Worm (Caenorhabditis elegans) whole organism, mixed stage, embryonic: ENCODE measurements around the gene ncx-2.

ENCODE experiments used
- M03D4.4 ChIP-seq: sonication (generic microtip); optimal IDR thresholded peaks from 2 replicates; lab custom pipeline; 2017; ENCODE audit warnings: mild to moderate bottlenecking, missing genetic modification characterization, missing compliant biosample characterization
- bed-3 ChIP-seq: fragments of 200-800 bp; sonication (Bioruptor generic); optimal IDR thresholded peaks from 3 replicates; lab custom pipeline; 2018; ENCODE audit warnings: mild to moderate bottlenecking, missing genetic modification characterization, moderate library complexity, missing compliant biosample characterization
- blmp-1 ChIP-seq: fragments of 150-350 bp; optimal IDR thresholded peaks from 2 replicates; lab custom pipeline; 2014; ENCODE audit warnings: missing biosample characterization, missing genetic modification characterization
- ceh-39 ChIP-seq: fragments of 150-350 bp; optimal IDR thresholded peaks from 2 replicates; lab custom pipeline; 2014; ENCODE audit warnings: missing biosample characterization, missing genetic modification characterization
- ceh-43 ChIP-seq: fragments of 200-800 bp; sonication (Bioruptor generic); optimal IDR thresholded peaks from 2 replicates; lab custom pipeline; 2018; ENCODE audit warnings: mild to moderate bottlenecking, missing genetic modification characterization, moderate library complexity, missing compliant biosample characterization
- ceh-83 ChIP-seq: fragments of 200-800 bp; sonication (Bioruptor generic); optimal IDR thresholded peaks from 2 replicates; lab custom pipeline; 2018; ENCODE audit warnings: mild to moderate bottlenecking, missing genetic modification characterization, missing compliant biosample characterization
- ces-1 ChIP-seq: fragments of 150-350 bp; optimal IDR thresholded peaks from 2 replicates; lab custom pipeline; 2014; ENCODE audit warnings: missing biosample characterization, missing genetic modification reagents, missing genetic modification characterization
- cnd-1 ChIP-seq: fragments of 200-800 bp; sonication (Bioruptor generic); optimal IDR thresholded peaks from 2 replicates; lab custom pipeline; 2018; ENCODE audit warnings: mild to moderate bottlenecking, missing genetic modification characterization, missing compliant biosample characterization
- drap-1 ChIP-seq: fragments of 200-800 bp; sonication (Bioruptor generic); optimal IDR thresholded peaks from 3 replicates; lab custom pipeline; 2018; ENCODE audit warnings: mild to moderate bottlenecking, missing genetic modification characterization, missing compliant biosample characterization
- elt-1 ChIP-seq: sonication (generic microtip); optimal IDR thresholded peaks from 2 replicates; lab custom pipeline; 2017; ENCODE audit warnings: missing genetic modification characterization, mild to moderate bottlenecking, missing compliant biosample characterization, antibody characterized with exemption, moderate library complexity, borderline replicate concordance; ENCODE audit not compliant: insufficient read depth
- elt-3 ChIP-seq: fragments of 150-350 bp; optimal IDR thresholded peaks from 2 replicates; lab custom pipeline; 2014; ENCODE audit warnings: missing biosample characterization, missing genetic modification characterization
- flh-1 ChIP-seq: fragments of 200-800 bp; sonication (Bioruptor generic); optimal IDR thresholded peaks from 2 replicates; lab custom pipeline; 2018; ENCODE audit warnings: mild to moderate bottlenecking, missing genetic modification characterization, moderate library complexity, missing compliant biosample characterization
- ham-2 ChIP-seq: fragments of 200-800 bp; sonication (Bioruptor generic); optimal IDR thresholded peaks from 2 replicates; lab custom pipeline; 2018; ENCODE audit warnings: mild to moderate bottlenecking, missing genetic modification characterization, missing compliant biosample characterization
- hlh-1 ChIP-seq: fragments of 150-350 bp; optimal IDR thresholded peaks from 2 replicates; lab custom pipeline; 2014; ENCODE audit warnings: missing biosample characterization, missing genetic modification reagents, missing genetic modification characterization
- lin-13 ChIP-seq: fragments of 150-350 bp; optimal IDR thresholded peaks from 2 replicates; lab custom pipeline; 2014; ENCODE audit warnings: missing biosample characterization, missing genetic modification characterization
- lin-32 ChIP-seq: fragments of 200-800 bp; sonication (Bioruptor generic); optimal IDR thresholded peaks from 2 replicates; lab custom pipeline; 2018; ENCODE audit warnings: mild to moderate bottlenecking, missing genetic modification characterization, missing compliant biosample characterization
- mab-5 ChIP-seq: fragments of 150-350 bp; optimal IDR thresholded peaks from 2 replicates; lab custom pipeline; 2014; ENCODE audit warnings: missing biosample characterization, missing genetic modification characterization
- mep-1 ChIP-seq: fragments of 150-350 bp; optimal IDR thresholded peaks from 2 replicates; lab custom pipeline; 2017; ENCODE audit warnings: missing biosample characterization, missing genetic modification reagents, missing genetic modification characterization, inconsistent platforms
- mls-2 ChIP-seq: sonication (generic microtip); optimal IDR thresholded peaks from 2 replicates; lab custom pipeline; 2016; ENCODE audit warnings: mild to moderate bottlenecking, missing genetic modification characterization, moderate library complexity, missing compliant biosample characterization
- nhr-12 ChIP-seq: fragments of 150-350 bp; optimal IDR thresholded peaks from 2 replicates; lab custom pipeline; 2014; ENCODE audit warnings: missing biosample characterization, missing genetic modification characterization
- nhr-2 ChIP-seq: fragments of 150-350 bp; optimal IDR thresholded peaks from 2 replicates; lab custom pipeline; 2014; ENCODE audit warnings: missing biosample characterization, missing genetic modification characterization
- nhr-237 ChIP-seq: fragments of 150-350 bp; optimal IDR thresholded peaks from 2 replicates; lab custom pipeline; 2014; ENCODE audit warnings: missing biosample characterization, missing genetic modification characterization
- nhr-28 ChIP-seq: fragments of 150-350 bp; optimal IDR thresholded peaks from 2 replicates; lab custom pipeline; 2014; ENCODE audit warnings: missing biosample characterization, missing genetic modification characterization
- nhr-76 ChIP-seq: sonication (generic microtip); optimal IDR thresholded peaks from 2 replicates; lab custom pipeline; 2017; ENCODE audit warnings: missing biosample characterization, missing genetic modification characterization
- pha-4 ChIP-seq: fragments of 150-350 bp; optimal IDR thresholded peaks from 2 replicates; lab custom pipeline; 2018; ENCODE audit warnings: missing biosample characterization, missing genetic modification reagents, missing genetic modification characterization
- sem-2 ChIP-seq: fragments of 200-800 bp; sonication (Bioruptor generic); optimal IDR thresholded peaks from 2 replicates; lab custom pipeline; 2018; ENCODE audit warnings: mild to moderate bottlenecking, missing genetic modification characterization, missing compliant biosample characterization
- snpc-4 ChIP-seq: fragments of 150-350 bp; optimal IDR thresholded peaks from 2 replicates; lab custom pipeline; 2014; ENCODE audit warnings: missing biosample characterization, missing genetic modification characterization
- sptf-1 ChIP-seq: sonication (generic microtip); optimal IDR thresholded peaks from 2 replicates; lab custom pipeline; 2017; ENCODE audit warnings: mild to moderate bottlenecking, missing genetic modification characterization, moderate library complexity, missing compliant biosample characterization
- tbx-8 ChIP-seq: fragments of 200-800 bp; sonication (Bioruptor generic); optimal IDR thresholded peaks from 2 replicates; lab custom pipeline; 2018; ENCODE audit warnings: mild to moderate bottlenecking, missing genetic modification characterization, moderate library complexity, missing compliant biosample characterization
- unc-120 ChIP-seq: sonication (generic microtip); optimal IDR thresholded peaks from 2 replicates; lab custom pipeline; 2017; ENCODE audit warnings: missing genetic modification characterization, missing compliant biosample characterization; ENCODE audit not compliant: poor library complexity, severe bottlenecking
- unc-39 ChIP-seq: fragments of 150-350 bp; optimal IDR thresholded peaks from 2 replicates; lab custom pipeline; 2014; ENCODE audit warnings: missing biosample characterization, missing genetic modification characterization
- unc-62 ChIP-seq: fragments of 150-350 bp; optimal IDR thresholded peaks from 2 replicates; lab custom pipeline; 2014; ENCODE audit warnings: missing biosample characterization, missing genetic modification reagents, missing genetic modification characterization

The ncx-2 gene

DNA sequence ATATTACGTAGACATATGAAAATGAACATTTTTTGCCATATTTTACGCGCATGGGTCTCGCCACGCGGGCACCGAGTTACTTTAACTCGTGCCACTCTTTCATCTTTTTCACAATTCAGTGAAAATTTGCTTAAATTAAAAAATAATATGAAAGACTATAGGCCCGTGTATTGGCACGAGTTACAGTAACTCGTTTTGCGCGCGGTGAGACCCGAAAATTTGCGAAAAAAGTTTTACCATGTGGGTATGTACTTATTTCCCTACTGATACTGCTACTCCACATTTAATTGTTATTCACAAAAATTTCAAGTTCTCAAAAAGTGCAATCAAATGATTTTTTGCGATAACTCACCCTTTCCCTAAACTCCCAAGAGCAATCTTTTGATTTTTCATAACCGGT is 5.7 kb upstream of the ncx-2 start:
- TF ChIP-seq tbx-8 (GFP tag; lab: Kevin White, UChicago) (no peak), mls-2 (tag; lab: Kevin White, UChicago) (no peak), elt-1 (no peak), elt-3 (no peak), ceh-43 (no peak), ceh-83 (GFP tag; lab: Kevin White, UChicago) (no peak), nhr-2 (no peak), snpc-4 (tag; lab: Kevin White, UChicago) (no peak), nhr-28 (tag; lab: Kevin White, UChicago) (no peak), drap-1 (GFP tag; lab: Kevin White, UChicago) (no peak), sem-2 (GFP tag; lab: Kevin White, UChicago) (no peak), lin-32 (no peak), nhr-76 (no peak), flh-1 (GFP tag; lab: Kevin White, UChicago) (no peak)

ce11 chrV:5301226-5301625 is 2.3 kb upstream of the ncx-2 start:
- no peak for TF ChIP-seq elt-1
- TF ChIP-seq nhr-237 (tag; lab: Kevin White, UChicago) = no peak
- TF ChIP-seq nhr-28 (tag; lab: Kevin White, UChicago) = no peak
- TF ChIP-seq unc-39 (tag; lab: Kevin White, UChicago) = no peak
- TF ChIP-seq mep-1 = no peak
- no peak for TF ChIP-seq flh-1 (GFP tag; lab: Kevin White, UChicago)
- no peak for TF ChIP-seq M03D4.4
- no peak for TF ChIP-seq mab-5 (tag; lab: Kevin White, UChicago)
- no peak for TF ChIP-seq blmp-1 (tag; lab: Kevin White, UChicago)
- no peak for TF ChIP-seq lin-32
- no peak for TF ChIP-seq lin-13 (tag; lab: Kevin White, UChicago)
- TF ChIP-seq cnd-1 (tag; lab: Kevin White, UChicago) = no peak
- no peak for TF ChIP-seq unc-62 (GFP tag; lab: Kevin White, UChicago)
- no peak for TF ChIP-seq ces-1 (GFP tag; lab: Kevin White, UChicago)
- TF ChIP-seq, all 35 proteins: peak for 0

DNA sequence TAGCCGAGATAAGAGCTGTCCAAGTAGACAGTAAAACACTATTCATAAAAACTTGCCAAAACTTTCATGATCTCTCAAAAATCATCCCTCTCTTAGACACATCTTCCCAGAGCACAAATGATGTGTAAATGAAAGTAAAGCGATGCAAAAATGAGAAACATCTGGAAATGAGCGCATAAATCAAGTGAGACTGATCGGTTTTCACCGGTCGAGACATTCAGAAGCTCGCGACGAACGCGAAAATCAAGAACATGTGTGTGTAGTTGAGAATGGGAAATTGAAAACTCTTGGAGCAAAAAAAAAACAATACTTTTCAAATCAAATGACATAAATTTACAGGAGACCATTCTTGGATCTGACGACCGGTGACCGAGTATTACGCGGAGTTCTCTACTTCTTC is 877 bp downstream of the ncx-2 start:
- TF ChIP-seq blmp-1 (tag; lab: Kevin White, UChicago) = no peak
- no peak for TF ChIP-seq nhr-28 (tag; lab: Kevin White, UChicago)
- TF ChIP-seq sem-2 (GFP tag; lab: Kevin White, UChicago) = no peak
- TF ChIP-seq nhr-237 (tag; lab: Kevin White, UChicago) = no peak
- TF ChIP-seq ham-2 (GFP tag; lab: Kevin White, UChicago) = no peak
- TF ChIP-seq nhr-12 = no peak
- no peak for TF ChIP-seq mls-2 (tag; lab: Kevin White, UChicago)
- TF ChIP-seq M03D4.4 = no peak
- TF ChIP-seq sptf-1 (tag; lab: Kevin White, UChicago) = no peak
- TF ChIP-seq ceh-43 = no peak
- no peak for TF ChIP-seq bed-3 (GFP tag; lab: Kevin White, UChicago)
- TF ChIP-seq tbx-8 (GFP tag; lab: Kevin White, UChicago) = no peak
- no peak for TF ChIP-seq ceh-39 (tag; lab: Kevin White, UChicago)
- TF ChIP-seq unc-120 = no peak
- TF ChIP-seq, all 35 proteins: peak for 0

ce11 chrV:5311635-5312034 is 8.1 kb downstream of the ncx-2 start, which contains the start of gene C10G8.4:
Gene C10G8.4 (plus strand): TSS chrV:5311935.
- TF ChIP-seq blmp-1 (tag; lab: Kevin White, UChicago) (no peak), mep-1 (no peak), sptf-1 (tag; lab: Kevin White, UChicago) (no peak), nhr-2 (no peak), ces-1 (GFP tag; lab: Kevin White, UChicago) (no peak), sem-2 (GFP tag; lab: Kevin White, UChicago) (no peak), nhr-28 (tag; lab: Kevin White, UChicago) (no peak), hlh-1 (tag; lab: Kevin White, UChicago) (no peak), unc-39 (tag; lab: Kevin White, UChicago) (no peak), M03D4.4 (no peak), pha-4 (tag; lab: Kevin White, UChicago) (no peak), drap-1 (GFP tag; lab: Kevin White, UChicago) (no peak), nhr-237 (tag; lab: Kevin White, UChicago) (no peak), snpc-4 (tag; lab: Kevin White, UChicago) (no peak), lin-13 (tag; lab: Kevin White, UChicago) (no peak), ham-2 (GFP tag; lab: Kevin White, UChicago) (no peak), bed-3 (GFP tag; lab: Kevin White, UChicago) (no peak)
